Worm (Caenorhabditis elegans): ENCODE data around the gene twk-35.

Gene twk-35

ce11 chrV:20831867-20832266, 30.9 kb upstream of the twk-35 start:
- TF ChIP-seq cog-1 (tag; optimal IDR thresholded peaks at IDR 0.05) = no peak
- TF ChIP-seq ref-1 (GFP tag; conservative IDR thresholded peaks at IDR 0.05) = no peak
- no peak for TF ChIP-seq med-1 (GFP tag; optimal IDR thresholded peaks at IDR 0.05; ENCODE audit: insufficient read depth)
- no peak for TF ChIP-seq flt-1 (GFP tag; IDR thresholded peaks at IDR 0.05)
- no peak for TF ChIP-seq T22C8.4 (GFP tag; IDR thresholded peaks at IDR 0.05)
- TF ChIP-seq tab-1 (GFP tag; IDR thresholded peaks at IDR 0.05) = no peak
- no peak for TF ChIP-seq ztf-29 (GFP tag; IDR thresholded peaks at IDR 0.05)
- TF ChIP-seq klf-2 (GFP tag; conservative IDR thresholded peaks at IDR 0.05) = no peak
- no peak for TF ChIP-seq ztf-23 (GFP tag; IDR thresholded peaks at IDR 0.05)

DNA sequence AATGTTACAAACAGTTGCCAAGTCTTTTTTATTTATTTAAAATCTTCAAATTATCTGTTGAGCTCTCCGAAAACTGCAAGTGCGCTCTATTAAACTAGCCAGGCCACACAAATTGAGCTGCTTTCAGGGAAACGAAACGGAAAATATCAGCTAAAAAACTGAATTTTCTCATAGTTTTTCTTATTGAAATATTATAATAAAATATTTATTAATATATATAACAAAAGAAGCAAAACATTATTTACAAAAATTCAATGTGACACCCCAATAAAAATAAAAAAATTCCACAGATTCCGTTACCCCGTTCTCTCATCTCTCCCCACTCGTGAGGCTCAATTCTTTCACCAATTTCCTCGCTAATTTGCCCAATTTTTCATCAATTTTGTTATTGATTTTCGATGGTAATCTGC, 30.2 kb upstream of the twk-35 start:
- TF ChIP-seq flt-1 (GFP tag; IDR thresholded peaks at IDR 0.05) (peak; percentile 29; the same call in 1 of the 2 replicates), cog-1 (tag; optimal IDR thresholded peaks at IDR 0.05) (peak; percentile 30), med-1 (GFP tag; optimal IDR thresholded peaks at IDR 0.05; ENCODE audit: insufficient read depth) (no peak), ztf-29 (GFP tag; IDR thresholded peaks at IDR 0.05) (no peak), T22C8.4 (GFP tag; IDR thresholded peaks at IDR 0.05) (no peak)

DNA sequence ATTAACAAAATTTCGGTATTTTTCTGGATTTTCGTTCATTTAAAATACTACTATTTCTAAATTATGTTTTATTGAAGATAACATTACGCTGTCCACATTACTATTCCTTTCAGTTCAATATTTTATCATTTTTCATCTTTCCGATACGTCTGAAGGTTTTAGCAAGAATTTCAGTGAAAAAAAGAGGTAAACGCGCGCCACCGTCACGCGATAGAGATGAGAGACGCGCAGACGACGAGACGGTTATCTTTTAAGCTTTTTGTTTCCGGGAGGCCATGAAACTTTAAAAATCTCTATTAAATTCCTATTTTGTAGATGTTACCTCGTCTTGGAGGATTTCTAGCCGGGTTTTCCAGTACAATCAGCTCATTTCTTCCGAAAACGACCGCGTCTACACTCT, 25.0 kb upstream of the twk-35 start, which contains the start of gene mrps-12:
TSS of gene mrps-12 (plus strand) at position 316 of the 400 bp plus-strand sequence.
- TF ChIP-seq flt-1 (GFP tag; IDR thresholded peaks at IDR 0.05) (no peak), ztf-23 (GFP tag; IDR thresholded peaks at IDR 0.05) (no peak), klf-2 (GFP tag; conservative IDR thresholded peaks at IDR 0.05) (no peak), tab-1 (GFP tag; IDR thresholded peaks at IDR 0.05) (no peak), ztf-29 (GFP tag; IDR thresholded peaks at IDR 0.05) (no peak)

ce11 chrV:20838565-20838964, 24.2 kb upstream of the twk-35 start, which contains the start of gene exos-7:
exos-7 (plus strand) TSS chrV:20838865.
- TF ChIP-seq ref-1 (GFP tag; conservative IDR thresholded peaks at IDR 0.05) (no peak), flt-1 (GFP tag; IDR thresholded peaks at IDR 0.05) (no peak), med-1 (GFP tag; optimal IDR thresholded peaks at IDR 0.05; ENCODE audit: insufficient read depth) (no peak), tab-1 (GFP tag; IDR thresholded peaks at IDR 0.05) (no peak), cog-1 (tag; optimal IDR thresholded peaks at IDR 0.05) (no peak), klf-2 (GFP tag; conservative IDR thresholded peaks at IDR 0.05) (no peak), ztf-23 (GFP tag; IDR thresholded peaks at IDR 0.05) (no peak), T22C8.4 (GFP tag; IDR thresholded peaks at IDR 0.05) (no peak), ztf-29 (GFP tag; IDR thresholded peaks at IDR 0.05) (no peak)

- TF ChIP-seq flt-1 (GFP tag; IDR thresholded peaks at IDR 0.05) (peak; percentile 69; the same call in 1 of the 2 replicates), klf-2 (GFP tag; conservative IDR thresholded peaks at IDR 0.05) (0 out of 2 replicates have a peak, but pooled peaks have one; percentile 34), ztf-23 (GFP tag; IDR thresholded peaks at IDR 0.05) (peak; percentile 76)
Observed at ce11 chrV:20839307-20839909, 23.4 kb upstream of the twk-35 start.

DNA sequence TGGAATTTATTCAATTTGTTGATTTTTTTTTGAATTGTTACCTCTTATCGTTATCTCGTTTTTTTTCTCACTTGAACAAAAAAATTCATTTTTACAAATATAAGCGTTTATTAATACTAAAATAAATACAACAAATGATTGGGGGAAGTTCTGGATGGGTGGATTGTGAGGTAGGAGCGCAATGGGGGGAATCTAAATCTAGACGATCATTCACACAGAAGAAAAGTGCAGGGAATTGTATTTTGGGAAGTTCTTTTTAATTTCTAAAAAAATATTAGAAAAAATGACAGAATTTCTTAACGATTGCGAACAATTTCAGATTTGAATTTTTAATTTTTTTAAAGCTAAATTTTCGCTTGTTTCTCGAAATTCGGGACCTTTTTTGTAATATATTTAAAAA, 21.3 kb upstream of the twk-35 start:
- TF ChIP-seq ref-1 (GFP tag; conservative IDR thresholded peaks at IDR 0.05) (no peak), ztf-23 (GFP tag; IDR thresholded peaks at IDR 0.05) (no peak), med-1 (GFP tag; optimal IDR thresholded peaks at IDR 0.05; ENCODE audit: insufficient read depth) (no peak), cog-1 (tag; optimal IDR thresholded peaks at IDR 0.05) (no peak), tab-1 (GFP tag; IDR thresholded peaks at IDR 0.05) (no peak), klf-2 (GFP tag; conservative IDR thresholded peaks at IDR 0.05) (no peak), flt-1 (GFP tag; IDR thresholded peaks at IDR 0.05) (no peak), ztf-29 (GFP tag; IDR thresholded peaks at IDR 0.05) (no peak)

DNA sequence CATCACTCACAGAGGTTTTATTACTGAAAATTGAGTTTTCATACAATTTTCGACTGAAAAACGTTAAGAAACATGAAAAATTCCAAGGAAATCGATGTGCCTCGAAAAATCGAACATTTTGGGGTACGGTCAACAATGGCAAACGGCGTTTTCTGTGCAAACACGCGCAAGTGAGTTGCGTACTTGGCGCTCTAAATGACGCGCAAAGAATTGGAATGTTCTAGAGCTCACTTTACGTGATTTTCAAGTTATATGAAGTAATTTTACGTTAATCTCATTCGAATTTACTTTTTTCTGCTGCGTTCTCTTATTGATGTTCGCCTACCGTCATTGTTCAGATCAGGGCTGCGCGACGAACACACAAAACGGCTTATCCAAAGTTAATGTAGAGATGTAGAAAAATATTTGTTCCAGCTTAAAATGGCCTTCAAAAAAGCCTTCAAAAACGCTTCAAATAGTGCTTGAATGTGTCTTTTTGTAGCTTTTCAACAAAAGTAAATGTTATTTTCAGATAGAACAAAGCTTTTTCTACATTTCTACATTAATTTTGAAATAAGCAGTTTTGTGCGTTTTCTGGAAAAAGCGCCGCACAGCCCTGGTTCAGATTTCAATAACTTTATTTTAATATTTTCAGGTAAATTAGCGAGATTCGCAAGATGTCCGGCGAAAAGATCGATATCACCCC, 17.1 kb upstream of the twk-35 start, which contains the start of the genes F31D4.2 and fkb-6:
TSS of gene F31D4.2 (minus strand) at position 23 of the 685 bp plus-strand sequence.
TSS of gene fkb-6 (plus strand) at position 635 of the 685 bp plus-strand sequence.
- TF ChIP-seq klf-2 (GFP tag; conservative IDR thresholded peaks at IDR 0.05) (no peak), ztf-23 (GFP tag; IDR thresholded peaks at IDR 0.05) (no peak), T22C8.4 (GFP tag; IDR thresholded peaks at IDR 0.05) (no peak), ref-1 (GFP tag; conservative IDR thresholded peaks at IDR 0.05) (no peak), cog-1 (tag; optimal IDR thresholded peaks at IDR 0.05) (peak; percentile 6)

ce11 chrV:20847743-20848229, 15.0 kb upstream of the twk-35 start:
- TF ChIP-seq tab-1 (GFP tag; IDR thresholded peaks at IDR 0.05) (no peak), med-1 (GFP tag; optimal IDR thresholded peaks at IDR 0.05; ENCODE audit: insufficient read depth) (no peak), ztf-29 (GFP tag; IDR thresholded peaks at IDR 0.05) (no peak), cog-1 (tag; optimal IDR thresholded peaks at IDR 0.05) (no peak), T22C8.4 (GFP tag; IDR thresholded peaks at IDR 0.05) (no peak), ref-1 (GFP tag; conservative IDR thresholded peaks at IDR 0.05) (no peak), klf-2 (GFP tag; conservative IDR thresholded peaks at IDR 0.05) (no peak), ztf-23 (GFP tag; IDR thresholded peaks at IDR 0.05) (no peak), flt-1 (GFP tag; IDR thresholded peaks at IDR 0.05) (no peak)

ce11 chrV:20850580-20850979, 12.2 kb upstream of the twk-35 start, which contains the start of gene clec-264:
clec-264 (minus strand) TSS chrV:20850701.
- TF ChIP-seq tab-1 (GFP tag; IDR thresholded peaks at IDR 0.05) = no peak
- TF ChIP-seq flt-1 (GFP tag; IDR thresholded peaks at IDR 0.05) = no peak
- no peak for TF ChIP-seq klf-2 (GFP tag; conservative IDR thresholded peaks at IDR 0.05)
- no peak for TF ChIP-seq med-1 (GFP tag; optimal IDR thresholded peaks at IDR 0.05; ENCODE audit: insufficient read depth)
- no peak for TF ChIP-seq ztf-23 (GFP tag; IDR thresholded peaks at IDR 0.05)
- TF ChIP-seq T22C8.4 (GFP tag; IDR thresholded peaks at IDR 0.05) = no peak
- no peak for TF ChIP-seq ref-1 (GFP tag; conservative IDR thresholded peaks at IDR 0.05)
- no peak for TF ChIP-seq cog-1 (tag; optimal IDR thresholded peaks at IDR 0.05)
- no peak for TF ChIP-seq ztf-29 (GFP tag; IDR thresholded peaks at IDR 0.05)
